Fruit fly (Drosophila melanogaster): ENCODE results near the gene AspRS-m.

- TF ChIP-seq ttk (optimal IDR thresholded peaks at IDR 0.05) = no peak
- no peak for TF ChIP-seq psq (optimal IDR thresholded peaks at IDR 0.05)
- no peak for TF ChIP-seq Myc (optimal IDR thresholded peaks at IDR 0.05)
- TF ChIP-seq Sin3A (optimal IDR thresholded peaks at IDR 0.05) = no peak
- no peak for TF ChIP-seq h (optimal IDR thresholded peaks at IDR 0.05)
- no peak for TF ChIP-seq insv (optimal IDR thresholded peaks at IDR 0.05)
These were observed 49.7 kb downstream of the AspRS-m start for dm6 chr2L:16876555-16876954.
